Fruit fly (Drosophila melanogaster): ENCODE results near the gene CG5282.

CG5282 gene

DNA sequence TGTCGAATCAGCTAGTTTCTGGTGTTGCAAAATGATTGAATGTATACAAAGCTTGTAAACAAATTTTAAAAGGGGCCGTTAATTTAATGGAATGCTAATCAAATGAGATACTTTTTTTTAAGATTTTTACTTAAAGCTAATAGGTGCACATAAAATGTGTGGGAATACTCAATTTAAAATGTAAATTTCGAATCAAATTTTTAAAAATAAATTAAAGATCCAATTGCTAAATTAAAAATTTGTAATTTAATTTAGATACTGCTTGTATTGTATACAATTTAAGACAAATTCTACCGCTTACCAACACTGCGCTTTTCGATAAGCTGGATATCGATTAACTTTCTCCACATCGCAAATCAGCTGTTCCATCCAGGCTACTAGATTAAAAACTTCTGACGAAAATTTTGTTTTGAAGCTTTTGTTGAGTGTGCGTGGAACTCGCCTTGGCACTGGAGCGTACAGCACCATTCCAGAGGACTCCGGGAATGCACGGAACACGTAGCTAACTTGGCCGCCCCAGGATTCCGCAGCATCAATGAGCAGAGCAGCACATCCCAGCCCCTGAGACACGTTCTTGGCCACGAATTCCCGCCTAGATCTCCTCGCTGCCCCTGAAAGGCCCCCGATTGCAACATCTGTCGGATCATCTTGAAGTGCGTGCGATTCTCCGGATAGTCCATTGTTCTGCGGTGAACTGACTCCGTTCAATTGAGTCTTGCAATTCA, 41.6 kb downstream of the CG5282 start, which contains the start of the genes CG5498 and fbl (continued):
- peak; percentile 65 for TF ChIP-seq CG9727 (GFP tag; optimal IDR thresholded peaks at IDR 0.05)
- no peak for TF ChIP-seq ken (GFP tag; IDR thresholded peaks at IDR 0.05)
- TF ChIP-seq en (GFP tag; optimal IDR thresholded peaks at IDR 0.05) = no peak
- TF ChIP-seq CG2712 (tag; optimal IDR thresholded peaks at IDR 0.05) = peak; percentile 78
- TF ChIP-seq CrebB (tag; optimal IDR thresholded peaks at IDR 0.05) = no peak
- no peak; the same call in 2 of the 3 replicates for TF ChIP-seq B-H1 (GFP tag; IDR thresholded peaks at IDR 0.05)
- TF ChIP-seq inv (GFP tag; IDR thresholded peaks at IDR 0.05; ENCODE audit: partially characterized antibody) = no peak
- TF ChIP-seq CG7556 (GFP tag; optimal IDR thresholded peaks at IDR 0.05) = peak; percentile 71
- no peak for TF ChIP-seq nom (GFP tag; optimal IDR thresholded peaks at IDR 0.05)
- peak; percentile 14 for TF ChIP-seq Ets97D (GFP tag; optimal IDR thresholded peaks at IDR 0.05)
- no peak for TF ChIP-seq Nf-YB (GFP tag; optimal IDR thresholded peaks at IDR 0.05)
- 0 out of 2 replicates have a peak, but pooled peaks have one; percentile 9 for TF ChIP-seq CG1024 (GFP tag; IDR thresholded peaks at IDR 0.05)
- TF ChIP-seq slbo (GFP tag; IDR thresholded peaks at IDR 0.05) = peak; percentile 63; the same call in 1 of the 2 replicates
- TF ChIP-seq CG4424 (GFP tag; optimal IDR thresholded peaks at IDR 0.05) = peak; percentile 74
- peak; percentile 85 for TF ChIP-seq CG14710 (tag; optimal IDR thresholded peaks at IDR 0.05)
- peak; percentile 65 for TF ChIP-seq Fer3 (tag; optimal IDR thresholded peaks at IDR 0.05)
- no peak for TF ChIP-seq lov (optimal IDR thresholded peaks at IDR 0.05)
- TF ChIP-seq lov (GFP tag; IDR thresholded peaks at IDR 0.05) = no peak
- no peak for TF ChIP-seq cas (GFP tag; IDR thresholded peaks at IDR 0.05)
- TF ChIP-seq Dek (tag; optimal IDR thresholded peaks at IDR 0.05) = peak; percentile 35
- no peak for TF ChIP-seq bigmax (GFP tag; optimal IDR thresholded peaks at IDR 0.05)
- peak; percentile 62 for TF ChIP-seq CG10654 (GFP tag; optimal IDR thresholded peaks at IDR 0.05)
- TF ChIP-seq CG4707 (GFP tag; optimal IDR thresholded peaks at IDR 0.05) = no peak
- TF ChIP-seq Camta (GFP tag; optimal IDR thresholded peaks at IDR 0.05) = peak; percentile 45
- peak; percentile 38 for TF ChIP-seq Dad (GFP tag; optimal IDR thresholded peaks at IDR 0.05)
- peak; percentile 56 for TF ChIP-seq odd (GFP tag; optimal IDR thresholded peaks at IDR 0.05)
- TF ChIP-seq ap (GFP tag; IDR thresholded peaks at IDR 0.05) = no peak
- no peak for TF ChIP-seq CG6813 (GFP tag; optimal IDR thresholded peaks at IDR 0.05)
- no peak for TF ChIP-seq sqz (GFP tag; optimal IDR thresholded peaks at IDR 0.05)
- TF ChIP-seq fd3F (GFP tag; optimal IDR thresholded peaks at IDR 0.05) = peak; percentile 37
- TF ChIP-seq aop (GFP tag; IDR thresholded peaks at IDR 0.05) = no peak
- peak; percentile 54; the same call in 1 of the 2 replicates for TF ChIP-seq Xrp1 (GFP tag; IDR thresholded peaks at IDR 0.05)
- TF ChIP-seq CG7745 (tag; optimal IDR thresholded peaks at IDR 0.05) = peak; percentile 45
- peak in 1 of 2 experiments; percentile 0 for TF ChIP-seq Hr78 (GFP tag; optimal IDR thresholded peaks at IDR 0.05)
- TF ChIP-seq esg (GFP tag; conservative IDR thresholded peaks at IDR 0.05) = peak; percentile 38; the same call in 1 of the 2 replicates
- peak; percentile 21 to 88 for TF ChIP-seq crp (GFP tag; optimal IDR thresholded peaks at IDR 0.05)
- TF ChIP-seq CG2116 (GFP tag; optimal IDR thresholded peaks at IDR 0.05) = peak; percentile 76
- no peak for TF ChIP-seq Opbp (GFP tag; IDR thresholded peaks at IDR 0.05; ENCODE audit: partially characterized antibody)
- no peak for TF ChIP-seq ro (GFP tag; IDR thresholded peaks at IDR 0.05)
- no peak for TF ChIP-seq zf30C (GFP tag; optimal IDR thresholded peaks at IDR 0.05)
- TF ChIP-seq Neu2 (GFP tag; optimal IDR thresholded peaks at IDR 0.05; ENCODE audit: borderline replicate concordance) = no peak
- TF ChIP-seq Gug (GFP tag; IDR thresholded peaks at IDR 0.05) = no peak
- peak; percentile 37; the same call in 1 of the 3 replicates for TF ChIP-seq CG34224 (GFP tag; IDR thresholded peaks at IDR 0.05; ENCODE audit: partially characterized antibody)
- TF ChIP-seq CG10267 (tag; optimal IDR thresholded peaks at IDR 0.05) = peak; percentile 98
- TF ChIP-seq jumu (GFP tag; optimal IDR thresholded peaks at IDR 0.05) = peak; percentile 35
- peak; percentile 72 for TF ChIP-seq vvl (GFP tag; IDR thresholded peaks at IDR 0.05)
- no peak for TF ChIP-seq Taf1 (GFP tag; IDR thresholded peaks at IDR 0.05)
- TF ChIP-seq CG6854 (GFP tag; optimal IDR thresholded peaks at IDR 0.05) = no peak
- TF ChIP-seq dmrt99B (tag; optimal IDR thresholded peaks at IDR 0.05) = peak; percentile 62

Measured in whole organism, embryonic.